Worm (Caenorhabditis elegans) whole organism, early embryonic: ENCODE data around the gene cisd-1.

ENCODE experiments used
- F13C5.2 ChIP-seq: sonication (generic microtip); optimal IDR thresholded peaks from 2 replicates; lab custom pipeline; 2017; ENCODE audit warnings: mild to moderate bottlenecking, missing genetic modification characterization, inconsistent platforms, missing compliant biosample characterization
- aly-1 ChIP-seq: sonication (generic microtip); optimal IDR thresholded peaks from 2 replicates; lab custom pipeline; 2016; ENCODE audit warnings: missing genetic modification characterization, missing compliant biosample characterization
- ama-1 ChIP-seq: fragments of 150-350 bp; optimal IDR thresholded peaks from 2 replicates; lab custom pipeline; 2014
- ceh-13 ChIP-seq: fragments of 200-800 bp; sonication (Bioruptor generic); optimal IDR thresholded peaks from 2 replicates; lab custom pipeline; 2018; ENCODE audit warnings: mild to moderate bottlenecking, missing genetic modification characterization, missing compliant biosample characterization
- ceh-36 ChIP-seq: sonication (generic microtip); optimal IDR thresholded peaks from 2 replicates; lab custom pipeline; 2016; ENCODE audit warnings: missing genetic modification characterization, inconsistent platforms, missing compliant biosample characterization
- flt-1 ChIP-seq: fragments of 200-800 bp; sonication (Bioruptor generic); IDR thresholded peaks from 2 replicates; pipeline ENCODE4 v1.3.6; 2022; ENCODE audit warnings: missing genetic modification characterization, missing compliant biosample characterization
- hmbx-1 ChIP-seq: sonication (generic microtip); optimal IDR thresholded peaks from 2 replicates; lab custom pipeline; 2016; ENCODE audit warnings: mild to moderate bottlenecking, missing genetic modification characterization, missing compliant biosample characterization
- hmg-4 ChIP-seq: fragments of 200-800 bp; sonication (Bioruptor generic); optimal IDR thresholded peaks from 2 replicates; lab custom pipeline; 2018; ENCODE audit warnings: mild to moderate bottlenecking, missing genetic modification characterization, missing compliant biosample characterization
- sea-1 ChIP-seq: fragments of 200-800 bp; sonication (Bioruptor generic); conservative IDR thresholded peaks from 2 replicates; pipeline ENCODE4 v1.3.6; 2022; ENCODE audit warnings: missing genetic modification characterization, missing compliant biosample characterization
- tbx-11 ChIP-seq: fragments of 200-800 bp; sonication (Bioruptor generic); IDR thresholded peaks from 2 replicates; pipeline ENCODE4 v1.3.6; 2022; ENCODE audit warnings: missing genetic modification characterization, missing compliant biosample characterization
- tbx-37 ChIP-seq: fragments of 200-800 bp; sonication (Bioruptor generic); conservative IDR thresholded peaks from 2 replicates; pipeline ENCODE4 v1.3.6; 2022; ENCODE audit warnings: missing genetic modification reagents, missing genetic modification characterization, missing compliant biosample characterization
- tra-4 ChIP-seq: sonication (generic microtip); optimal IDR thresholded peaks from 2 replicates; lab custom pipeline; 2017; ENCODE audit warnings: missing genetic modification characterization, missing compliant biosample characterization

DNA sequence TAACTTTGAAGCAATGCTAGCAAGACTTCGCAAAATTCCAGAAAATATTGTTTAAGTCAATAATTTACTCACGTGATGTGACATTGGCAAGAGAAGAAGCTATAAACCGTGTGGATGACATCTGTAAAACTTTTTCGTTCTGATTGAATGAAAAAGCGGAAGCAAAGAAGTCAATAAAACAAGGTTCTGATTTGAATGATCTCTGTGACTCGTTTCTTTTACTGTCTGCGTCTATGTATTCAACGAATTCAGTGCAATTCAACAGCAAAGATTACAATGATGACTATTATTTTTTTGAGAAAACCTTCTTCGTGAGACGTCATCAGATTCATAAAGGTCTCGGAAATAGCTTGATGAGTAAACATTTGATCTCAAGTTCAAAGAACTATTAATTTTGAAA, 23.4 kb upstream of the cisd-1 start, which contains the start of gene hacl-1:
- no peak for TF ChIP-seq F13C5.2 (tag; lab: Kevin White, UChicago)
- no peak for TF ChIP-seq ama-1 (lab: Kevin White, UChicago)
- TF ChIP-seq hmg-4 (GFP tag; lab: Kevin White, UChicago) = no peak
- no peak for TF ChIP-seq sea-1
- no peak for TF ChIP-seq hmbx-1 (tag; lab: Kevin White, UChicago)
- TF ChIP-seq aly-1 (tag; lab: Kevin White, UChicago) = no peak
- TF ChIP-seq flt-1 = no peak
- no peak for TF ChIP-seq ceh-13 (GFP tag; lab: Kevin White, UChicago)
- no peak for TF ChIP-seq tbx-11 (GFP tag; lab: Robert Waterston, UW)
- TF ChIP-seq tbx-37 (GFP tag; lab: Robert Waterston, UW) = no peak
- no peak for TF ChIP-seq ceh-36
- TF ChIP-seq tra-4 (tag; lab: Kevin White, UChicago) = no peak
